Worm (Caenorhabditis elegans) whole organism, L2 larva: Measurements from ENCODE around the gene sma-10.

Experiments used
- F13H6.1 ChIP-seq: sonication (generic microtip); optimal IDR thresholded peaks from 2 replicates; lab custom pipeline; 2016; ENCODE audit warnings: missing genetic modification characterization, missing compliant biosample characterization
- Y55F3AM.14 ChIP-seq: fragments of 200-800 bp; sonication (Bioruptor generic); optimal IDR thresholded peaks from 2 replicates; lab custom pipeline; 2018; ENCODE audit warnings: mild to moderate bottlenecking, missing genetic modification characterization, missing compliant biosample characterization
- ama-1 ChIP-seq: fragments of 150-350 bp; optimal IDR thresholded peaks from 2 replicates; lab custom pipeline; 2018; ENCODE audit warnings: inconsistent platforms
- ceh-82 ChIP-seq: fragments of 150-350 bp; optimal IDR thresholded peaks from 2 replicates; lab custom pipeline; 2014; ENCODE audit warnings: missing biosample characterization, missing genetic modification characterization
- crh-2 ChIP-seq: sonication (generic microtip); optimal IDR thresholded peaks from 2 replicates; lab custom pipeline; 2017; ENCODE audit warnings: missing biosample characterization, missing genetic modification characterization
- egl-27 ChIP-seq: sonication (generic microtip); optimal IDR thresholded peaks from 3 replicates; lab custom pipeline; 2017; ENCODE audit warnings: missing biosample characterization, missing genetic modification reagents, missing genetic modification characterization
- elt-3 ChIP-seq: sonication (generic microtip); optimal IDR thresholded peaks from 2 replicates; lab custom pipeline; 2017; ENCODE audit warnings: missing biosample characterization, missing genetic modification characterization
- gmeb-1 ChIP-seq: fragments of 150-350 bp; optimal IDR thresholded peaks from 2 replicates; lab custom pipeline; 2014; ENCODE audit warnings: missing biosample characterization, missing genetic modification characterization
- mab-5 ChIP-seq: fragments of 150-350 bp; optimal IDR thresholded peaks from 2 replicates; lab custom pipeline; 2014; ENCODE audit warnings: missing biosample characterization, missing genetic modification characterization
- nhr-129 ChIP-seq: fragments of 150-350 bp; optimal IDR thresholded peaks from 2 replicates; lab custom pipeline; 2014; ENCODE audit warnings: missing biosample characterization, missing genetic modification characterization
- nhr-21 ChIP-seq: fragments of 150-350 bp; optimal IDR thresholded peaks from 2 replicates; lab custom pipeline; 2014; ENCODE audit warnings: missing biosample characterization, missing genetic modification characterization
- nhr-25 ChIP-seq: fragments of 150-350 bp; sonication (generic microtip); optimal IDR thresholded peaks from 3 replicates; lab custom pipeline; 2014; ENCODE audit warnings: missing biosample characterization, missing genetic modification characterization
- nhr-6 ChIP-seq: fragments of 150-350 bp; optimal IDR thresholded peaks from 2 replicates; lab custom pipeline; 2014; ENCODE audit warnings: missing biosample characterization, missing genetic modification characterization
- sem-4 ChIP-seq: fragments of 150-350 bp; optimal IDR thresholded peaks from 2 replicates; lab custom pipeline; 2014; ENCODE audit warnings: missing biosample characterization, missing genetic modification reagents, missing genetic modification characterization
- unc-55 ChIP-seq: fragments of 150-350 bp; sonication (generic microtip); optimal IDR thresholded peaks from 3 replicates; lab custom pipeline; 2014; ENCODE audit warnings: missing biosample characterization, missing genetic modification reagents, missing genetic modification characterization
- ztf-4 ChIP-seq: fragments of 150-350 bp; optimal IDR thresholded peaks from 2 replicates; lab custom pipeline; 2014; ENCODE audit warnings: missing biosample characterization, missing genetic modification characterization

The sma-10 gene

ce11 chrIV:325640-326039 is 51.4 kb downstream of the sma-10 start:
- TF ChIP-seq ama-1 (lab: Kevin White, UChicago) (no peak), nhr-25 (no peak), elt-3 (tag; lab: Kevin White, UChicago) (no peak), gmeb-1 (no peak), mab-5 (tag; lab: Kevin White, UChicago) (no peak), sem-4 (tag; lab: Kevin White, UChicago) (no peak), F13H6.1 (tag; lab: Kevin White, UChicago) (no peak), nhr-21 (no peak), nhr-129 (no peak), ztf-4 (tag; lab: Kevin White, UChicago) (no peak), crh-2 (tag; lab: Kevin White, UChicago) (no peak), ceh-82 (tag; lab: Kevin White, UChicago) (no peak), Y55F3AM.14 (GFP tag; lab: Kevin White, UChicago) (no peak), unc-55 (no peak)

- TF ChIP-seq egl-27 (peak; percentile 33), nhr-6 (no peak)
Measured at ce11 chrIV:326564-327070, 52.4 kb downstream of the sma-10 start, which contains the start of gene col-101. Gene col-101, minus strand, starts transcription at chrIV:327020.
